Worm (Caenorhabditis elegans): Measurements from ENCODE around the gene smg-7.

- TF ChIP-seq ets-7 (tag; optimal IDR thresholded peaks at IDR 0.05): no peak
- TF ChIP-seq ama-1 (optimal IDR thresholded peaks at IDR 0.05): no peak
Measured at ce11 chrIV:6777156-6777555, 34.9 kb upstream of the smg-7 start.

Measured in whole organism, early embryonic.